Fruit fly (Drosophila melanogaster) whole organism, embryonic: ENCODE results near the gene asf1.

Experiments
- Antp ChIP-seq: fragments of 200-800 bp; sonication (Bioruptor generic); optimal IDR thresholded peaks from 3 replicates; lab custom pipeline; 2016; ENCODE audit warnings: missing biosample characterization, missing genetic modification characterization
- Bgb ChIP-seq: fragments of 200-800 bp; sonication (Bioruptor generic); IDR thresholded peaks from 2 replicates; pipeline ENCODE4 v1.3.6; 2022; ENCODE audit warnings: missing biosample characterization, missing genetic modification characterization; ENCODE audit not compliant: partially characterized antibody
- CG10565 ChIP-seq: fragments of 200-800 bp; sonication (Bioruptor generic); optimal IDR thresholded peaks from 3 replicates; lab custom pipeline; 2016; ENCODE audit warnings: missing biosample characterization, mild to moderate bottlenecking, missing genetic modification characterization
- CG10959 ChIP-seq: fragments of 200-800 bp; sonication (Bioruptor generic); IDR thresholded peaks from 2 replicates; pipeline ENCODE4 v1.3.6; 2022; ENCODE audit warnings: missing biosample characterization, missing genetic modification characterization
- CG12219 ChIP-seq: fragments of 200-800 bp; sonication (Bioruptor generic); optimal IDR thresholded peaks from 3 replicates; lab custom pipeline; 2018; ENCODE audit warnings: missing biosample characterization, mild to moderate bottlenecking, missing genetic modification characterization
- CG14441 ChIP-seq: fragments of 200-800 bp; sonication (Bioruptor generic); IDR thresholded peaks from 2 replicates; pipeline ENCODE4 v1.3.6; 2022; ENCODE audit warnings: missing biosample characterization, missing genetic modification characterization
- CG14667 ChIP-seq: fragments of 200-800 bp; sonication (Bioruptor generic); IDR thresholded peaks from 2 replicates; pipeline ENCODE4 v1.3.6; 2022; ENCODE audit warnings: missing biosample characterization, missing genetic modification characterization
- CG1603 ChIP-seq: fragments of 200-800 bp; sonication (Bioruptor generic); optimal IDR thresholded peaks from 2 replicates; lab custom pipeline; 2019; ENCODE audit warnings: missing biosample characterization, mild to moderate bottlenecking, missing genetic modification characterization, moderate library complexity
- CG17328 ChIP-seq: fragments of 200-800 bp; sonication (Bioruptor generic); IDR thresholded peaks from 2 replicates; pipeline ENCODE4 v1.3.6; 2022; ENCODE audit warnings: missing biosample characterization, missing genetic modification characterization
- CG2202 ChIP-seq: fragments of 200-800 bp; sonication (Bioruptor generic); optimal IDR thresholded peaks from 2 replicates; lab custom pipeline; 2018; ENCODE audit warnings: missing biosample characterization, mild to moderate bottlenecking, missing genetic modification characterization
- CG3065 ChIP-seq: fragments of 200-800 bp; sonication (Bioruptor generic); optimal IDR thresholded peaks from 2 replicates; lab custom pipeline; 2016; ENCODE audit warnings: missing biosample characterization, missing genetic modification characterization
- CG31224 ChIP-seq: fragments of 200-800 bp; sonication (Bioruptor generic); IDR thresholded peaks from 2 replicates; pipeline ENCODE4 v1.3.6; 2022; ENCODE audit warnings: missing biosample characterization, missing genetic modification characterization
- CG31365 ChIP-seq: fragments of 200-800 bp; sonication (Bioruptor generic); optimal IDR thresholded peaks from 2 replicates; lab custom pipeline; 2018; ENCODE audit warnings: missing biosample characterization, mild to moderate bottlenecking, missing genetic modification characterization
- CG3281 ChIP-seq: fragments of 200-800 bp; sonication (Bioruptor generic); optimal IDR thresholded peaks from 3 replicates; lab custom pipeline; 2017; ENCODE audit warnings: missing biosample characterization, mild to moderate bottlenecking, missing genetic modification characterization
- CG43689 ChIP-seq: fragments of 200-800 bp; sonication (Bioruptor generic); IDR thresholded peaks from 2 replicates; pipeline ENCODE4 v1.3.6; 2022; ENCODE audit warnings: missing biosample characterization, missing genetic modification characterization
- CG4424 ChIP-seq: fragments of 200-800 bp; sonication (Bioruptor generic); optimal IDR thresholded peaks from 3 replicates; lab custom pipeline; 2016; ENCODE audit warnings: missing biosample characterization, missing genetic modification characterization
- CG6854 ChIP-seq: fragments of 200-800 bp; sonication (Bioruptor generic); optimal IDR thresholded peaks from 3 replicates; lab custom pipeline; 2017; ENCODE audit warnings: missing biosample characterization, mild to moderate bottlenecking, missing genetic modification characterization
- CG7357 ChIP-seq: fragments of 200-800 bp; sonication (Bioruptor generic); IDR thresholded peaks from 3 replicates; pipeline ENCODE4 v1.3.6; 2022; ENCODE audit warnings: missing biosample characterization, missing genetic modification characterization
- CG7372 ChIP-seq: fragments of 200-800 bp; sonication (Bioruptor generic); IDR thresholded peaks from 2 replicates; pipeline ENCODE4 v1.3.6; 2022; ENCODE audit warnings: missing biosample characterization, missing genetic modification characterization
- CG8924 ChIP-seq: fragments of 200-800 bp; optimal IDR thresholded peaks from 3 replicates; lab custom pipeline; 2019; ENCODE audit warnings: missing biosample characterization, mild to moderate bottlenecking, missing genetic modification characterization, moderate library complexity
- Deaf1 ChIP-seq: fragments of 200-800 bp; optimal IDR thresholded peaks from 3 replicates; lab custom pipeline; 2019; ENCODE audit warnings: missing biosample characterization, mild to moderate bottlenecking, missing genetic modification characterization, moderate library complexity
- Dll ChIP-seq: fragments of 200-800 bp; sonication (Bioruptor generic); IDR thresholded peaks from 4 replicates; pipeline ENCODE4 v1.3.6; 2022; ENCODE audit warnings: missing biosample characterization, missing genetic modification characterization; ENCODE audit not compliant: partially characterized antibody
- Doc2 ChIP-seq: fragments of 200-800 bp; sonication (Bioruptor generic); IDR thresholded peaks from 2 replicates; pipeline ENCODE4 v1.3.6; 2022; ENCODE audit warnings: missing biosample characterization, missing genetic modification characterization
- Lhr ChIP-seq: fragments of 200-800 bp; sonication (Bioruptor generic); optimal IDR thresholded peaks from 3 replicates; lab custom pipeline; 2017; ENCODE audit warnings: mild to moderate bottlenecking, missing biosample characterization, missing genetic modification reagents, missing genetic modification characterization
- Mad ChIP-seq: fragments of 200-800 bp; sonication (Bioruptor generic); optimal IDR thresholded peaks from 2 replicates; lab custom pipeline; 2016; ENCODE audit warnings: missing biosample characterization, missing genetic modification characterization
- Med ChIP-seq: fragments of 200-800 bp; sonication (Bioruptor generic); peaks from one replicate; lab custom pipeline; 2016; ENCODE audit warnings: missing biosample characterization, missing genetic modification characterization, mild to moderate bottlenecking, inconsistent platforms, moderate library complexity
- Myb ChIP-seq: fragments of 200-800 bp; sonication (Bioruptor generic); optimal IDR thresholded peaks from 2 replicates; lab custom pipeline; 2016; ENCODE audit warnings: missing biosample characterization, missing genetic modification characterization
- Xbp1 ChIP-seq: fragments of 200-800 bp; sonication (Bioruptor generic); optimal IDR thresholded peaks from 3 replicates; lab custom pipeline; 2016; ENCODE audit warnings: missing biosample characterization, mild to moderate bottlenecking, missing genetic modification characterization
- ash1 ChIP-seq: fragments of 200-800 bp; sonication (Bioruptor generic); optimal IDR thresholded peaks from 2 replicates; lab custom pipeline; 2018; ENCODE audit warnings: missing biosample characterization, mild to moderate bottlenecking, missing genetic modification characterization
- bab2 ChIP-seq: fragments of 200-800 bp; sonication (Bioruptor generic); optimal IDR thresholded peaks from 2 replicates; lab custom pipeline; 2016; ENCODE audit warnings: missing biosample characterization, missing genetic modification characterization
- cad ChIP-seq: fragments of >200 bp; optimal IDR thresholded peaks from 2 replicates; lab custom pipeline; 2017; ENCODE audit warnings: missing biosample characterization, missing genetic modification characterization
- cg ChIP-seq: fragments of 200-800 bp; sonication (Bioruptor generic); optimal IDR thresholded peaks from 3 replicates; lab custom pipeline; 2019; ENCODE audit warnings: missing biosample characterization, mild to moderate bottlenecking, missing genetic modification characterization, moderate library complexity
- chm ChIP-seq: fragments of 200-800 bp; sonication (Bioruptor generic); IDR thresholded peaks from 2 replicates; pipeline ENCODE4 v1.3.6; 2022; ENCODE audit warnings: missing biosample characterization, missing genetic modification characterization
- da ChIP-seq: fragments of 200-800 bp; sonication (Bioruptor generic); optimal IDR thresholded peaks from 2 replicates; lab custom pipeline; 2016; ENCODE audit warnings: missing biosample characterization, missing genetic modification characterization
- dpn ChIP-seq, 2 experiments: fragments of 200-800 bp; sonication (Bioruptor generic); optimal IDR thresholded peaks; 3 replicates each; lab custom pipeline; 2016; ENCODE audit warnings: missing biosample characterization in 2 of 2, missing genetic modification characterization in 2 of 2
- esg ChIP-seq: fragments of 200-800 bp; sonication (Bioruptor generic); conservative IDR thresholded peaks from 2 replicates; pipeline ENCODE4 v1.3.6; 2022; ENCODE audit warnings: missing biosample characterization, missing genetic modification characterization
- exex ChIP-seq: fragments of 200-800 bp; sonication (Bioruptor generic); optimal IDR thresholded peaks from 4 replicates; lab custom pipeline; 2018; ENCODE audit warnings: missing biosample characterization, mild to moderate bottlenecking, missing genetic modification characterization, moderate library complexity
- fd102C ChIP-seq: fragments of 200-800 bp; sonication (Bioruptor generic); optimal IDR thresholded peaks from 2 replicates; lab custom pipeline; 2018; ENCODE audit warnings: missing biosample characterization, mild to moderate bottlenecking, missing genetic modification characterization, moderate library complexity
- fd3F ChIP-seq: fragments of 200-800 bp; sonication (Bioruptor generic); optimal IDR thresholded peaks from 2 replicates; lab custom pipeline; 2018; ENCODE audit warnings: missing biosample characterization, mild to moderate bottlenecking, missing genetic modification characterization, moderate library complexity
- fd96Cb ChIP-seq: fragments of 200-800 bp; sonication (Bioruptor generic); optimal IDR thresholded peaks from 2 replicates; lab custom pipeline; 2018; ENCODE audit warnings: missing biosample characterization, mild to moderate bottlenecking, missing genetic modification characterization, moderate library complexity
- gsb-n ChIP-seq: fragments of 200-800 bp; sonication (Bioruptor generic); optimal IDR thresholded peaks from 3 replicates; lab custom pipeline; 2018; ENCODE audit warnings: missing biosample characterization, mild to moderate bottlenecking, missing genetic modification characterization
- ken ChIP-seq: fragments of 200-800 bp; sonication (Bioruptor generic); IDR thresholded peaks from 3 replicates; pipeline ENCODE4 v1.3.6; 2022; ENCODE audit warnings: missing biosample characterization, missing genetic modification characterization
- knrl ChIP-seq: fragments of 200-800 bp; sonication (Bioruptor generic); IDR thresholded peaks from 3 replicates; pipeline ENCODE4 v1.3.6; 2022; ENCODE audit warnings: missing biosample characterization, missing genetic modification characterization; ENCODE audit not compliant: partially characterized antibody
- lov ChIP-seq, 2 experiments: fragments of 200-800 bp in 1 of 2; fragments of >200 bp in 1 of 2; sonication (Bioruptor generic) in 1 of 2; IDR thresholded peaks in 1 of 2; optimal IDR thresholded peaks in 1 of 2; 2 replicates in 1 of 2; 3 replicates in 1 of 2; pipeline versions ENCODE4 v1.3.6 to Lab custom; 2017 to 2022; ENCODE audit warnings: missing biosample characterization in 1 of 2, missing genetic modification characterization in 1 of 2
- pita ChIP-seq: fragments of 200-800 bp; sonication (Bioruptor generic); optimal IDR thresholded peaks from 2 replicates; lab custom pipeline; 2017; ENCODE audit warnings: missing biosample characterization, mild to moderate bottlenecking, missing genetic modification characterization
- repo ChIP-seq: fragments of 200-800 bp; sonication (Bioruptor generic); optimal IDR thresholded peaks from 2 replicates; lab custom pipeline; 2016; ENCODE audit warnings: missing biosample characterization, missing genetic modification characterization
- sc ChIP-seq, 3 experiments: fragments of >200 bp in 2 of 3; fragments of 200-800 bp in 1 of 3; sonication (Bioruptor generic) in 1 of 3; optimal IDR thresholded peaks; 2 replicates in 2 of 3; 3 replicates in 1 of 3; lab custom pipeline; 2017; ENCODE audit warnings: mild to moderate bottlenecking in 1 of 3, missing biosample characterization in 1 of 3, missing genetic modification characterization in 1 of 3, missing genetic modification reagents in 1 of 3
- vvl ChIP-seq: fragments of 200-800 bp; sonication (Bioruptor generic); IDR thresholded peaks from 2 replicates; pipeline ENCODE4 v1.3.6; 2022; ENCODE audit warnings: missing biosample characterization, missing genetic modification characterization
- zen ChIP-seq: fragments of 200-800 bp; sonication (Bioruptor generic); optimal IDR thresholded peaks from 3 replicates; lab custom pipeline; 2018; ENCODE audit warnings: missing biosample characterization, mild to moderate bottlenecking, missing genetic modification characterization, moderate library complexity

Gene asf1

DNA sequence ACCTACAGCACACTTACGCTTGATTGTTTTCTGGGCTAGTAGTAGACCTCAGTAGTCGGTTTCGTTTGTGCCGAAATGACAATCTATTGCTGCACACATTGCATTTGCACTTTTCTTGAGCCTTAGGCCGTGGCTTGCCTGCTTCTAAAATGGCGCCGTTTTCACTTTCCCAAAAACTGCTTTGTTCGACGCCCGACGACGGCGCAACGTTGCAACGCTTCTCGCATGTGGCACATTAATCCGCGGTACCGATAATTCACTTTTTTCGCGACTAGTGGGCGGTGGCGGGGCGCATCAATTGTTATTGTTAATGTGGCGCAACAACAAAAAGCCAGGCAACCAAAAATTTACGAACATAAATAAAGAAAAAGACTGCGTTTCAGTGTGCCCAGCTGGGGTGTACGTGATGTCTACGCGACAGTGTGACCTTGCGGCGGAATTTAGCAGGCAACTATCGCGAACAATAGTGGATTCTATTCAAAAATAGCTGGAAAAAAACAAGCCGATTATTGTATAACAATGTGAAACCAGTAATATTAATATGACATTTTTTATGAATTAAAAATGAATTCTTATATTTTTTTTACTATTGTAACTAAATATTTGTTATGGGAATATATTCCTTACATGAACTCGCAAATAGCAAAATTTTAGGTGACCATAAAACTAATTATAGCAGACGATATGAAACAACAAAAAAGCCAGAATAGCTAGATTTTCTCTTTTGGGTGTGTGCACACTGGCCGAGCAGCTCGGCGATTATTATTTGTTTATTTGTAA lies 20.1 kb upstream of the asf1 start, which contains the start of the genes ash1 and Taf6 (continued):
- TF ChIP-seq zen (tag; lab: Kevin White, UChicago) (peak; percentile 12), CG7357 (GFP tag; lab: Robert Waterston, UW) (no peak), Dll (GFP tag; lab: Robert Waterston, UW) (peak; percentile 76), lov (optimal IDR thresholded peaks at IDR 0.05; lab: Kevin White, UChicago) (no peak), lov (GFP tag; IDR thresholded peaks at IDR 0.05; lab: Robert Waterston, UW) (no peak), Bgb (peak; percentile 61), CG6854 (GFP tag; lab: Kevin White, UChicago) (no peak), sc (optimal IDR thresholded peaks at IDR 0.05; lab: Kevin White, UChicago) (no peak), sc (GFP tag; optimal IDR thresholded peaks at IDR 0.05; lab: Kevin White, UChicago) (no peak), esg (GFP tag; lab: Robert Waterston, UW) (no peak), CG10959 (GFP tag; lab: Robert Waterston, UW) (no peak), pita (GFP tag; lab: Kevin White, UChicago) (no peak), CG31224 (GFP tag; lab: Robert Waterston, UW) (no peak), CG3065 (GFP tag; lab: Kevin White, UChicago) (no peak), dpn (GFP tag; optimal IDR thresholded peaks at IDR 0.05; lab: Kevin White, UChicago) (peak in 1 of 2 experiments; percentile 26), CG43689 (GFP tag; lab: Robert Waterston, UW) (no peak), knrl (GFP tag; lab: Robert Waterston, UW) (peak; percentile 84), Lhr (peak; percentile 33), CG3281 (GFP tag; lab: Kevin White, UChicago) (no peak), CG4424 (no peak), gsb-n (tag; lab: Kevin White, UChicago) (no peak), Xbp1 (no peak), CG17328 (GFP tag; lab: Robert Waterston, UW) (no peak), fd96Cb (tag; lab: Kevin White, UChicago) (no peak), repo (GFP tag; lab: Kevin White, UChicago) (no peak), Antp (GFP tag; lab: Kevin White, UChicago) (no peak), CG12219 (GFP tag; lab: Kevin White, UChicago) (no peak), CG14441 (GFP tag; lab: Robert Waterston, UW) (no peak), fd102C (GFP tag; lab: Kevin White, UChicago) (no peak), CG14667 (GFP tag; lab: Robert Waterston, UW) (no peak), cg (no peak), fd3F (GFP tag; lab: Kevin White, UChicago) (no peak), CG10565 (no peak), bab2 (GFP tag; lab: Kevin White, UChicago) (no peak), Doc2 (no peak), exex (tag; lab: Kevin White, UChicago) (no peak), CG7372 (GFP tag; lab: Robert Waterston, UW) (no peak), Myb (GFP tag; lab: Kevin White, UChicago) (no peak), CG31365 (tag; lab: Kevin White, UChicago) (no peak), vvl (no peak), chm (GFP tag; lab: Robert Waterston, UW) (no peak), ash1 (GFP tag; lab: Kevin White, UChicago) (no peak), cad (GFP tag; lab: Kevin White, UChicago) (no peak), Med (GFP tag; lab: Kevin White, UChicago) (peak; percentile 39), ken (GFP tag; lab: Robert Waterston, UW) (no peak), CG2202 (tag; lab: Kevin White, UChicago) (no peak), Mad (GFP tag; lab: Kevin White, UChicago) (no peak), CG1603 (tag; lab: Kevin White, UChicago) (no peak), da (GFP tag; lab: Kevin White, UChicago) (no peak), Deaf1 (tag; lab: Kevin White, UChicago) (no peak), CG8924 (peak; percentile 57)
